Fruit fly (Drosophila melanogaster) whole organism, embryonic: ENCODE results near the gene RabX4.
A peak's percentile ranks its signal among the peaks of the same experiment; 100 is the strongest.

Experiments used
- B-H1 ChIP-seq: fragments of 200-800 bp; sonication (Bioruptor generic); IDR thresholded peaks from 3 replicates; pipeline ENCODE4 v1.3.6; 2022; ENCODE audit warnings: missing biosample characterization, missing genetic modification characterization
- Bgb ChIP-seq: fragments of 200-800 bp; sonication (Bioruptor generic); IDR thresholded peaks from 2 replicates; pipeline ENCODE4 v1.3.6; 2022; ENCODE audit warnings: missing biosample characterization, missing genetic modification characterization; ENCODE audit not compliant: partially characterized antibody
- Bteb2 ChIP-seq: fragments of 200-800 bp; sonication (Bioruptor generic); optimal IDR thresholded peaks from 2 replicates; lab custom pipeline; 2016; ENCODE audit warnings: missing biosample characterization, missing genetic modification characterization
- CG10267 ChIP-seq: fragments of 200-800 bp; sonication (Bioruptor generic); optimal IDR thresholded peaks from 2 replicates; lab custom pipeline; 2018; ENCODE audit warnings: missing biosample characterization, mild to moderate bottlenecking, missing genetic modification characterization, moderate library complexity
- CG12071 ChIP-seq: fragments of 200-800 bp; sonication (Bioruptor generic); optimal IDR thresholded peaks from 3 replicates; lab custom pipeline; 2018; ENCODE audit warnings: missing biosample characterization, mild to moderate bottlenecking, missing genetic modification characterization
- CG17361 ChIP-seq: fragments of 200-800 bp; sonication (Bioruptor generic); IDR thresholded peaks from 3 replicates; pipeline ENCODE4 v1.3.6; 2022; ENCODE audit warnings: missing biosample characterization, missing genetic modification characterization
- CG17385 ChIP-seq: fragments of 200-800 bp; sonication (Bioruptor generic); optimal IDR thresholded peaks from 3 replicates; lab custom pipeline; 2018; ENCODE audit warnings: missing biosample characterization, mild to moderate bottlenecking, missing genetic modification characterization
- CG18011 ChIP-seq: fragments of 200-800 bp; sonication (Bioruptor generic); optimal IDR thresholded peaks from 2 replicates; lab custom pipeline; 2017; ENCODE audit warnings: missing biosample characterization, missing genetic modification characterization, mild to moderate bottlenecking, moderate library complexity, missing genotype
- CG18262 ChIP-seq: fragments of 200-800 bp; optimal IDR thresholded peaks from 3 replicates; lab custom pipeline; 2019; ENCODE audit warnings: missing biosample characterization, mild to moderate bottlenecking, missing genetic modification characterization, moderate library complexity
- CG30020 ChIP-seq: fragments of 200-800 bp; optimal IDR thresholded peaks from 2 replicates; lab custom pipeline; 2019; ENCODE audit warnings: missing biosample characterization, mild to moderate bottlenecking, missing genetic modification characterization, moderate library complexity
- CG30403 ChIP-seq: fragments of 200-800 bp; sonication (Bioruptor generic); optimal IDR thresholded peaks from 3 replicates; lab custom pipeline; 2016; ENCODE audit warnings: missing biosample characterization, missing genetic modification characterization
- CG32767 ChIP-seq: fragments of 200-800 bp; sonication (Bioruptor generic); IDR thresholded peaks from 2 replicates; pipeline ENCODE4 v1.3.6; 2022; ENCODE audit warnings: missing biosample characterization, missing genetic modification characterization
- CG6654 ChIP-seq: fragments of 200-800 bp; sonication (Bioruptor generic); optimal IDR thresholded peaks from 2 replicates; lab custom pipeline; 2017; ENCODE audit warnings: missing biosample characterization, mild to moderate bottlenecking, missing genetic modification characterization
- CG6813 ChIP-seq: fragments of 200-800 bp; sonication (Bioruptor generic); optimal IDR thresholded peaks from 2 replicates; lab custom pipeline; 2017; ENCODE audit warnings: missing biosample characterization, missing genetic modification characterization, mild to moderate bottlenecking, moderate library complexity, missing genetic modification reagents
- CG7357 ChIP-seq: fragments of 200-800 bp; sonication (Bioruptor generic); IDR thresholded peaks from 3 replicates; pipeline ENCODE4 v1.3.6; 2022; ENCODE audit warnings: missing biosample characterization, missing genetic modification characterization
- CG8089 ChIP-seq: fragments of 200-800 bp; sonication (Bioruptor generic); optimal IDR thresholded peaks from 3 replicates; lab custom pipeline; 2016; ENCODE audit warnings: missing biosample characterization, missing genetic modification characterization
- CG8388 ChIP-seq: fragments of 200-800 bp; sonication (Bioruptor generic); optimal IDR thresholded peaks from 2 replicates; lab custom pipeline; 2019; ENCODE audit warnings: missing biosample characterization, mild to moderate bottlenecking, missing genetic modification characterization, moderate library complexity
- D19B ChIP-seq: fragments of 200-800 bp; sonication (Bioruptor generic); optimal IDR thresholded peaks from 2 replicates; lab custom pipeline; 2017; ENCODE audit warnings: missing biosample characterization, mild to moderate bottlenecking, missing genetic modification characterization
- Dad ChIP-seq: fragments of 200-800 bp; sonication (Bioruptor generic); optimal IDR thresholded peaks from 3 replicates; lab custom pipeline; 2016; ENCODE audit warnings: missing biosample characterization, missing genetic modification characterization
- Deaf1 ChIP-seq: fragments of 200-800 bp; optimal IDR thresholded peaks from 3 replicates; lab custom pipeline; 2019; ENCODE audit warnings: missing biosample characterization, mild to moderate bottlenecking, missing genetic modification characterization, moderate library complexity
- HLH3B ChIP-seq: fragments of 200-800 bp; sonication (Bioruptor generic); IDR thresholded peaks from 2 replicates; pipeline ENCODE4 v1.3.6; 2022; ENCODE audit warnings: missing biosample characterization, missing genetic modification characterization
- MESR4 ChIP-seq: fragments of 200-800 bp; sonication (Bioruptor generic); optimal IDR thresholded peaks from 2 replicates; lab custom pipeline; 2018; ENCODE audit warnings: missing biosample characterization, mild to moderate bottlenecking, missing genetic modification characterization, moderate library complexity
- Opbp ChIP-seq: fragments of 200-800 bp; sonication (Bioruptor generic); IDR thresholded peaks from 3 replicates; pipeline ENCODE4 v1.3.6; 2022; ENCODE audit warnings: missing biosample characterization, missing genetic modification characterization; ENCODE audit not compliant: partially characterized antibody
- Sry-β ChIP-seq: fragments of 200-800 bp; sonication (Bioruptor generic); optimal IDR thresholded peaks from 2 replicates; lab custom pipeline; 2018; ENCODE audit warnings: missing biosample characterization, mild to moderate bottlenecking, missing genetic modification characterization, moderate library complexity
- Trl ChIP-seq, 3 experiments: fragments of >200 bp in 2 of 3; fragments of 200-800 bp in 1 of 3; sonication (Bioruptor generic) in 1 of 3; optimal IDR thresholded peaks; 2 replicates in 1 of 3; 3 replicates in 2 of 3; lab custom pipeline; 2016 to 2017; ENCODE audit warnings: missing biosample characterization in 1 of 3, missing genetic modification characterization in 1 of 3
- ato ChIP-seq: fragments of 200-800 bp; sonication (Bioruptor generic); IDR thresholded peaks from 2 replicates; pipeline ENCODE4 v1.3.6; 2022; ENCODE audit warnings: missing biosample characterization, missing genetic modification characterization; ENCODE audit not compliant: partially characterized antibody
- bab2 ChIP-seq: fragments of 200-800 bp; sonication (Bioruptor generic); optimal IDR thresholded peaks from 2 replicates; lab custom pipeline; 2016; ENCODE audit warnings: missing biosample characterization, missing genetic modification characterization
- dysf ChIP-seq: fragments of 200-800 bp; sonication (Bioruptor generic); IDR thresholded peaks from 3 replicates; pipeline ENCODE4 v1.3.6; 2022; ENCODE audit warnings: missing biosample characterization, missing genetic modification characterization
- gce ChIP-seq: fragments of 200-800 bp; sonication (Bioruptor generic); IDR thresholded peaks from 3 replicates; pipeline ENCODE4 v1.3.6; 2022; ENCODE audit warnings: missing biosample characterization, missing genetic modification characterization
- gem ChIP-seq: fragments of 200-800 bp; sonication (Bioruptor generic); optimal IDR thresholded peaks from 2 replicates; lab custom pipeline; 2019; ENCODE audit warnings: missing biosample characterization, mild to moderate bottlenecking, missing genetic modification characterization, moderate library complexity
- inv ChIP-seq: fragments of 200-800 bp; sonication (Bioruptor generic); IDR thresholded peaks from 2 replicates; pipeline ENCODE4 v1.3.6; 2022; ENCODE audit warnings: missing biosample characterization, missing genetic modification characterization; ENCODE audit not compliant: partially characterized antibody
- knrl ChIP-seq: fragments of 200-800 bp; sonication (Bioruptor generic); IDR thresholded peaks from 3 replicates; pipeline ENCODE4 v1.3.6; 2022; ENCODE audit warnings: missing biosample characterization, missing genetic modification characterization; ENCODE audit not compliant: partially characterized antibody
- lilli ChIP-seq: fragments of 200-800 bp; sonication (Bioruptor generic); optimal IDR thresholded peaks from 3 replicates; lab custom pipeline; 2016; ENCODE audit warnings: missing biosample characterization, missing genetic modification characterization
- pita ChIP-seq: fragments of 200-800 bp; sonication (Bioruptor generic); optimal IDR thresholded peaks from 2 replicates; lab custom pipeline; 2017; ENCODE audit warnings: missing biosample characterization, mild to moderate bottlenecking, missing genetic modification characterization
- psq ChIP-seq: fragments of 200-800 bp; sonication (Bioruptor generic); optimal IDR thresholded peaks from 2 replicates; lab custom pipeline; 2017; ENCODE audit warnings: missing biosample characterization, missing genetic modification characterization
- row ChIP-seq: fragments of 200-800 bp; sonication (Bioruptor generic); IDR thresholded peaks from 3 replicates; pipeline ENCODE4 v1.3.6; 2022; ENCODE audit warnings: missing biosample characterization, missing genetic modification characterization
- scrt ChIP-seq: fragments of 200-800 bp; sonication (Bioruptor generic); optimal IDR thresholded peaks from 2 replicates; lab custom pipeline; 2018; ENCODE audit warnings: missing biosample characterization, mild to moderate bottlenecking, missing genetic modification characterization, moderate library complexity
- sd ChIP-seq: fragments of 200-800 bp; sonication (Bioruptor generic); optimal IDR thresholded peaks from 3 replicates; lab custom pipeline; 2018; ENCODE audit warnings: missing biosample characterization, mild to moderate bottlenecking, missing genetic modification characterization, moderate library complexity
- sens ChIP-seq: fragments of 200-800 bp; sonication (Bioruptor generic); peaks from one replicate; lab custom pipeline; 2016; ENCODE audit warnings: missing biosample characterization, missing genetic modification characterization
- toy ChIP-seq: fragments of 200-800 bp; sonication (Bioruptor generic); IDR thresholded peaks from 2 replicates; pipeline ENCODE4 v1.3.6; 2022; ENCODE audit warnings: missing biosample characterization, missing genetic modification characterization
- trem ChIP-seq: fragments of 200-800 bp; optimal IDR thresholded peaks from 3 replicates; lab custom pipeline; 2019; ENCODE audit warnings: missing biosample characterization, mild to moderate bottlenecking, missing genetic modification characterization, moderate library complexity
- ttk ChIP-seq: fragments of 200-800 bp; sonication (Bioruptor generic); IDR thresholded peaks from 2 replicates; pipeline ENCODE4 v2.1.2; 2022; ENCODE audit warnings: missing biosample characterization, missing genetic modification characterization

RabX4 gene

DNA sequence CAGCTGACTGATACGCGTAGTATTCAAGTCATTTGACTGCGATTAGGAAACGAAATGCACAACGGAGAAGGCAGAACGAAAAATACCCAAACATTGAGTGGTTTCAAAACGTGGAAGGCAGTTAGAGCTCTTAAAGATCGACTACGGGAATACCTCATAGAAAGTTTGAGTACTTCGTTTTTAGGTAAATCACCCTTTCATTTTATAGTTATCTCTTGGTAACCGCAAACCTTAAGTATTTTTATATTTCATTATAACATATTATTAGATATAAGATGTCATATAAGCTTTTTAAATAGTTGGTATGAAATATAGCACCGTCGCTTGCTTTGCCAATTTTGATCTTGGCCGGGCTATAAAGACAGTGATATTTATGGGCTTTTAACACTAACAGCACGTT lies 16.9 kb upstream of the RabX4 start (continued):
- no peak for TF ChIP-seq CG32767 (GFP tag; lab: Robert Waterston, UW)
- TF ChIP-seq ato (GFP tag; lab: Robert Waterston, UW) = no peak
- no peak for TF ChIP-seq dysf (GFP tag; lab: Robert Waterston, UW)
- TF ChIP-seq CG12071 (GFP tag; lab: Kevin White, UChicago) = no peak
- TF ChIP-seq inv (GFP tag; lab: Robert Waterston, UW) = no peak
- no peak for TF ChIP-seq trem (tag; lab: Kevin White, UChicago)
- TF ChIP-seq MESR4 (GFP tag; lab: Kevin White, UChicago) = no peak
- TF ChIP-seq gem (tag; lab: Kevin White, UChicago) = peak; percentile 30
- peak; percentile 37 for TF ChIP-seq D19B (GFP tag; lab: Kevin White, UChicago)
- TF ChIP-seq Bteb2 = no peak

DNA sequence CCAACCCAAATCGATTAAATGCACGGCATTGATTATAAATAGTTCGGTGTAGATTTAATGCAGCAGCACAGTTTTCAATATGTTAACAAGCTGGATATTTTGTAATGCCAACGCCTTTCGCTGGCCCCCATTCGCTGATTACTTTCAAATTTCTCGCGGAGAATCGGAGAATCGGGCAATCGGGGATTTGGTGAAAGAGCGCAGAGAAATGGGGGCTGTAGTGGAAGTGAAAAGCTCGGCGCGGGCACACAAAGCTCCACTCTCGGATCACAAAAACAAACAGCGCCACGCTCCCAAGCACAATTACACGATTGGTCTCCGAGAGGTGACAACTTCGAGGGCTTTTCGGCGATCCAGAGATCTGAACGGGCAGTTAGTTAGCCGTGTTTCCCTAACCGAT lies 13.4 kb upstream of the RabX4 start, which contains the start of gene Esp:
TSS of gene Esp (plus strand) at position 301 of the 400 bp plus-strand sequence.
- no peak for TF ChIP-seq bab2 (GFP tag; lab: Kevin White, UChicago)
- TF ChIP-seq Sry-β = no peak
- no peak for TF ChIP-seq Dad
- TF ChIP-seq Deaf1 (tag; lab: Kevin White, UChicago) = peak; percentile 53
- peak in 1 of 2 experiments; percentile 19 for TF ChIP-seq Trl (optimal IDR thresholded peaks at IDR 0.05; lab: Kevin White, UChicago)
- TF ChIP-seq Trl (GFP tag; optimal IDR thresholded peaks at IDR 0.05; lab: Kevin White, UChicago) = no peak
- TF ChIP-seq Opbp (GFP tag; lab: Robert Waterston, UW) = 0 out of 3 replicates have a peak, but pooled peaks have one; percentile 7
- TF ChIP-seq sens (GFP tag; lab: Kevin White, UChicago) = peak; percentile 39

DNA sequence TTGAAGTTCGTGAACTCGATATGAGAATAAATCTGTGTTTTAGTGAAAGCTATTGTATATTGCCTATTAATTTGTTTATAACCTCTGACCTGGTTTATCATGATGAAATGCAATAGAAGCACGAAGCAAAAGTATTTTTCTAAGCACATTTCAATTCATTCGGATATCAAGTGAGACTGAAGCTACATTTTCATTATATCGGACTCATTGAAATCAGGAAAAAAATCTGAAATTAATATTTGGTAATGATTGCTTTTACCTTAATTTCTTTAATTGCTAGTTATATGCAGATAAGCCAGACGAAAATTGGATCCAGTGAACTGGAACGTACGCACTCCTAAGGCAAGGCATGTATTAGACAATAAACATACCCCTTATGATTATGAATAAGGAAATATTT lies 12.9 kb upstream of the RabX4 start, which contains the start of gene CG33658:
TSS of gene CG33658 (minus strand) at position 101 of the 400 bp plus-strand sequence.
- TF ChIP-seq CG18262 (tag; lab: Kevin White, UChicago) (no peak), ttk (no peak), CG30403 (GFP tag; lab: Kevin White, UChicago) (no peak), gce (GFP tag; lab: Robert Waterston, UW) (no peak), lilli (GFP tag; lab: Kevin White, UChicago) (no peak), CG6813 (no peak), CG17361 (GFP tag; lab: Robert Waterston, UW) (no peak), CG10267 (no peak), row (no peak), HLH3B (no peak)

DNA sequence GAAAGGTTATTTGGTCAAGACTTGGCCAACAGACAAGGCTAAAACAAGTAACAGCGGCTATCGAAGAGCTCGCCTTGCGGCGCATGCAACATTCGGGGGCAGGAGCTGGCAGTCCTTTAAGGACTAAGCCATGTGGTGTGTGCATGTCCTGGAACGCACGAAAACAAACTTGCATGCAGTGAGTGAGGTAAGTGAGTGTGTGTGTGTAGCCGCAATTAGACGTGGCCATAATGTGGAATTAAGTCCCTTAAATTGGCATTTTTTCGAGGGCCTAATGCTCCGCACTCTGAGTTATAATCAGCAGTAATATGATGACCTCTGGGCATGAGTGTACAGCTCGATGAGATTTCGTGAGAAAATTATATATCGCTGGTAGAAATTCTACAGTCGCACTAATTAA lies 5.4 kb upstream of the RabX4 start, which contains the start of gene sosie:
TSS of gene sosie (plus strand) at position 301 of the 400 bp plus-strand sequence.
- no peak for TF ChIP-seq sd (tag; lab: Kevin White, UChicago)
- TF ChIP-seq toy (GFP tag; lab: Robert Waterston, UW) = no peak
- no peak for TF ChIP-seq scrt (GFP tag; lab: Kevin White, UChicago)
- no peak for TF ChIP-seq CG30020 (tag; lab: Kevin White, UChicago)
- TF ChIP-seq CG6654 = no peak
- TF ChIP-seq B-H1 = no peak
- TF ChIP-seq psq = no peak
- TF ChIP-seq CG17385 (GFP tag; lab: Kevin White, UChicago) = no peak
- TF ChIP-seq Bgb (GFP tag; lab: Robert Waterston, UW) = no peak
- TF ChIP-seq knrl = no peak
- TF ChIP-seq pita (GFP tag; lab: Kevin White, UChicago) = no peak
- TF ChIP-seq CG7357 (GFP tag; lab: Robert Waterston, UW) = no peak
- no peak for TF ChIP-seq CG18011 (GFP tag; lab: Kevin White, UChicago)
- TF ChIP-seq CG8388 (GFP tag; lab: Kevin White, UChicago) = no peak
- no peak for TF ChIP-seq CG8089 (GFP tag; lab: Kevin White, UChicago)
